Worm (Caenorhabditis elegans) whole organism, late embryonic: Measurements from ENCODE around the gene C31H1.5.

Experiments
- ceh-9 ChIP-seq: sonication (generic microtip); optimal IDR thresholded peaks from 2 replicates; lab custom pipeline; 2016; ENCODE audit warnings: mild to moderate bottlenecking, missing genetic modification characterization, inconsistent platforms, missing compliant biosample characterization
- hlh-30 ChIP-seq: sonication (generic microtip); optimal IDR thresholded peaks from 2 replicates; lab custom pipeline; 2017; ENCODE audit warnings: antibody characterized with exemption, missing genetic modification characterization, missing compliant biosample characterization; ENCODE audit not compliant: insufficient read depth
- nfya-1 ChIP-seq: sonication (generic microtip); optimal IDR thresholded peaks from 2 replicates; lab custom pipeline; 2017; ENCODE audit warnings: missing genetic modification characterization, mild to moderate bottlenecking, missing compliant biosample characterization, antibody characterized with exemption, moderate library complexity

ce11 chrIV:5842905-5843304 is 46.3 kb upstream of the C31H1.5 start:
- TF ChIP-seq nfya-1 (tag; lab: Kevin White, UChicago) (peak; percentile 74), hlh-30 (no peak), ceh-9 (no peak)
